Worm (Caenorhabditis elegans) whole organism, L4/young adult: ENCODE results near the gene tag-278.

Experiments
- W03F9.2 ChIP-seq: fragments of 150-350 bp; optimal IDR thresholded peaks from 2 replicates; lab custom pipeline; 2014; ENCODE audit warnings: missing biosample characterization, missing genetic modification characterization
- dao-5 ChIP-seq: sonication (generic microtip); optimal IDR thresholded peaks from 2 replicates; lab custom pipeline; 2016; ENCODE audit warnings: missing genotype, missing genetic modification characterization, moderate library complexity, missing compliant biosample characterization
- him-1 ChIP-seq: sonication (generic microtip); optimal IDR thresholded peaks from 2 replicates; lab custom pipeline; 2016; ENCODE audit warnings: missing genotype, missing genetic modification reagents, missing genetic modification characterization, missing compliant biosample characterization

ce11 chrX:3733732-3734131, 44.7 kb upstream of the tag-278 start, which contains the start of gene tag-18:
- no peak for TF ChIP-seq dao-5 (tag; lab: Kevin White, UChicago)
- TF ChIP-seq him-1 (tag; lab: Kevin White, UChicago) = no peak
- no peak for TF ChIP-seq W03F9.2 (tag; lab: Kevin White, UChicago)
